Fruit fly (Drosophila melanogaster) whole organism, embryonic: ENCODE data around the gene CG15221.

ENCODE experiments used
- ATbp ChIP-seq: fragments of 200-800 bp; sonication (Bioruptor generic); optimal IDR thresholded peaks from 2 replicates; lab custom pipeline; 2017; ENCODE audit warnings: missing biosample characterization, mild to moderate bottlenecking, missing genetic modification characterization, missing genetic modification reagents
- CG10274 ChIP-seq: fragments of 200-800 bp; sonication (Bioruptor generic); optimal IDR thresholded peaks from 3 replicates; lab custom pipeline; 2017; ENCODE audit warnings: missing biosample characterization, mild to moderate bottlenecking, missing genetic modification characterization
- CG11093 ChIP-seq: fragments of 200-800 bp; sonication (Bioruptor generic); IDR thresholded peaks from 3 replicates; pipeline ENCODE4 v1.3.6; 2022; ENCODE audit warnings: missing biosample characterization, missing genetic modification characterization
- CG12659 ChIP-seq: fragments of 200-800 bp; sonication (Bioruptor generic); optimal IDR thresholded peaks from 3 replicates; lab custom pipeline; 2017; ENCODE audit warnings: mild to moderate bottlenecking, missing biosample characterization, missing genetic modification reagents, missing genetic modification characterization
- CG15514 ChIP-seq: fragments of 200-800 bp; sonication (Bioruptor generic); optimal IDR thresholded peaks from 3 replicates; lab custom pipeline; 2017; ENCODE audit warnings: missing biosample characterization, missing genetic modification characterization, mild to moderate bottlenecking, moderate library complexity, missing genetic modification reagents
- CG15696 ChIP-seq: fragments of 200-800 bp; sonication (Bioruptor generic); optimal IDR thresholded peaks from 2 replicates; lab custom pipeline; 2019; ENCODE audit warnings: missing biosample characterization, mild to moderate bottlenecking, missing genetic modification characterization, moderate library complexity
- CG1602 ChIP-seq: fragments of 200-800 bp; sonication (Bioruptor generic); optimal IDR thresholded peaks from 3 replicates; lab custom pipeline; 2016; ENCODE audit warnings: missing biosample characterization, missing genetic modification characterization
- CG33213 ChIP-seq: fragments of 200-800 bp; sonication (Bioruptor generic); optimal IDR thresholded peaks from 3 replicates; lab custom pipeline; 2016; ENCODE audit warnings: missing biosample characterization, missing genetic modification characterization
- CG3726 ChIP-seq: fragments of 200-800 bp; sonication (Bioruptor generic); IDR thresholded peaks from 3 replicates; pipeline ENCODE4, ENCODE4 v1.3.6; 2022; ENCODE audit warnings: missing biosample characterization, missing genetic modification characterization
- CG4360 ChIP-seq: fragments of 200-800 bp; sonication (Bioruptor generic); IDR thresholded peaks from 2 replicates; pipeline ENCODE4 v1.3.6; 2022; ENCODE audit warnings: missing biosample characterization, missing genetic modification characterization
- CG5953 ChIP-seq: fragments of 200-800 bp; sonication (Bioruptor generic); IDR thresholded peaks from 2 replicates; pipeline ENCODE4 v1.3.6; 2022; ENCODE audit warnings: missing biosample characterization, missing genetic modification characterization
- CG8388 ChIP-seq: fragments of 200-800 bp; sonication (Bioruptor generic); optimal IDR thresholded peaks from 2 replicates; lab custom pipeline; 2019; ENCODE audit warnings: missing biosample characterization, mild to moderate bottlenecking, missing genetic modification characterization, moderate library complexity
- CG8765 ChIP-seq: fragments of 200-800 bp; sonication (Bioruptor generic); IDR thresholded peaks from 2 replicates; pipeline ENCODE4 v1.3.6; 2022; ENCODE audit warnings: missing biosample characterization, missing genetic modification characterization
- CG8924 ChIP-seq: fragments of 200-800 bp; optimal IDR thresholded peaks from 3 replicates; lab custom pipeline; 2019; ENCODE audit warnings: missing biosample characterization, mild to moderate bottlenecking, missing genetic modification characterization, moderate library complexity
- CG8944 ChIP-seq: fragments of 200-800 bp; sonication (Bioruptor generic); optimal IDR thresholded peaks from 3 replicates; lab custom pipeline; 2016; ENCODE audit warnings: missing biosample characterization, missing genetic modification characterization
- CHES-1-like ChIP-seq: fragments of 200-800 bp; sonication (Bioruptor generic); optimal IDR thresholded peaks from 2 replicates; lab custom pipeline; 2016; ENCODE audit warnings: missing biosample characterization, missing genetic modification characterization
- CkIIα-i1 ChIP-seq: fragments of 200-800 bp; sonication (Bioruptor generic); IDR thresholded peaks from 2 replicates; pipeline ENCODE4 v1.3.6; 2022; ENCODE audit warnings: missing biosample characterization, missing genetic modification characterization
- D ChIP-seq, 2 experiments: fragments of 200-800 bp in 1 of 2; fragments of >200 bp in 1 of 2; sonication (Bioruptor generic) in 1 of 2; optimal IDR thresholded peaks; 2 replicates in 1 of 2; 3 replicates in 1 of 2; lab custom pipeline; 2017; ENCODE audit warnings: mild to moderate bottlenecking in 1 of 2, missing biosample characterization in 1 of 2, missing genetic modification characterization in 1 of 2, missing genetic modification reagents in 1 of 2
- Deaf1 ChIP-seq: fragments of 200-800 bp; optimal IDR thresholded peaks from 3 replicates; lab custom pipeline; 2019; ENCODE audit warnings: missing biosample characterization, mild to moderate bottlenecking, missing genetic modification characterization, moderate library complexity
- Dip3 ChIP-seq: fragments of 200-800 bp; sonication (Bioruptor generic); optimal IDR thresholded peaks from 3 replicates; lab custom pipeline; 2016; ENCODE audit warnings: missing biosample characterization, missing genetic modification characterization
- Dll ChIP-seq: fragments of 200-800 bp; sonication (Bioruptor generic); IDR thresholded peaks from 4 replicates; pipeline ENCODE4 v1.3.6; 2022; ENCODE audit warnings: missing biosample characterization, missing genetic modification characterization; ENCODE audit not compliant: partially characterized antibody
- Doc3 ChIP-seq: fragments of 200-800 bp; sonication (Bioruptor generic); IDR thresholded peaks from 3 replicates; pipeline ENCODE4 v1.3.6; 2022; ENCODE audit warnings: missing biosample characterization, missing genetic modification characterization; ENCODE audit not compliant: partially characterized antibody
- H15 ChIP-seq: fragments of 200-800 bp; sonication (Bioruptor generic); IDR thresholded peaks from 3 replicates; pipeline ENCODE4 v1.3.6; 2022; ENCODE audit warnings: missing biosample characterization, missing genetic modification characterization
- HLH54F ChIP-seq: fragments of 200-800 bp; sonication (Bioruptor generic); optimal IDR thresholded peaks from 3 replicates; lab custom pipeline; 2016; ENCODE audit warnings: missing biosample characterization, missing genetic modification characterization
- Myb ChIP-seq: fragments of 200-800 bp; sonication (Bioruptor generic); optimal IDR thresholded peaks from 2 replicates; lab custom pipeline; 2016; ENCODE audit warnings: missing biosample characterization, missing genetic modification characterization
- Poxn ChIP-seq: fragments of 200-800 bp; sonication (Bioruptor generic); IDR thresholded peaks from 2 replicates; pipeline ENCODE4 v1.3.6; 2022; ENCODE audit warnings: missing biosample characterization, missing genetic modification characterization
- Rx ChIP-seq: fragments of 200-800 bp; sonication (Bioruptor generic); IDR thresholded peaks from 2 replicates; pipeline ENCODE4 v1.3.6; 2022; ENCODE audit warnings: missing biosample characterization, missing genetic modification characterization
- Spps ChIP-seq: fragments of 200-800 bp; sonication (Bioruptor generic); optimal IDR thresholded peaks from 2 replicates; lab custom pipeline; 2018; ENCODE audit warnings: missing biosample characterization, mild to moderate bottlenecking, missing genetic modification characterization
- Sry-β ChIP-seq: fragments of 200-800 bp; sonication (Bioruptor generic); optimal IDR thresholded peaks from 2 replicates; lab custom pipeline; 2018; ENCODE audit warnings: missing biosample characterization, mild to moderate bottlenecking, missing genetic modification characterization, moderate library complexity
- TFAM ChIP-seq: fragments of 200-800 bp; sonication (Bioruptor generic); optimal IDR thresholded peaks from 2 replicates; lab custom pipeline; 2017; ENCODE audit warnings: missing biosample characterization, missing genetic modification characterization, inconsistent platforms
- Tbp ChIP-seq: fragments of >200 bp; optimal IDR thresholded peaks from 2 replicates; lab custom pipeline; 2018; ENCODE audit warnings: missing biosample characterization, missing genetic modification characterization
- Xbp1 ChIP-seq: fragments of 200-800 bp; sonication (Bioruptor generic); optimal IDR thresholded peaks from 3 replicates; lab custom pipeline; 2016; ENCODE audit warnings: missing biosample characterization, mild to moderate bottlenecking, missing genetic modification characterization
- al ChIP-seq: fragments of 200-800 bp; sonication (Bioruptor generic); IDR thresholded peaks from 2 replicates; pipeline ENCODE4 v1.3.6; 2022; ENCODE audit warnings: missing biosample characterization, missing genetic modification characterization
- ash1 ChIP-seq: fragments of 200-800 bp; sonication (Bioruptor generic); optimal IDR thresholded peaks from 2 replicates; lab custom pipeline; 2018; ENCODE audit warnings: missing biosample characterization, mild to moderate bottlenecking, missing genetic modification characterization
- bsh ChIP-seq, 2 experiments: fragments of 200-800 bp; sonication (Bioruptor generic); optimal IDR thresholded peaks; 2 replicates each; lab custom pipeline; 2017 to 2018; ENCODE audit warnings: mild to moderate bottlenecking in 2 of 2, missing biosample characterization in 2 of 2, missing genetic modification characterization in 2 of 2, moderate library complexity in 1 of 2
- danr ChIP-seq: fragments of 200-800 bp; sonication (Bioruptor generic); IDR thresholded peaks from 2 replicates; pipeline ENCODE4 v1.3.6; 2022; ENCODE audit warnings: missing biosample characterization, missing genetic modification characterization
- exex ChIP-seq: fragments of 200-800 bp; sonication (Bioruptor generic); optimal IDR thresholded peaks from 4 replicates; lab custom pipeline; 2018; ENCODE audit warnings: missing biosample characterization, mild to moderate bottlenecking, missing genetic modification characterization, moderate library complexity
- hkb ChIP-seq, 2 experiments: fragments of 200-800 bp in 1 of 2; fragments of >200 bp in 1 of 2; sonication (Bioruptor generic) in 1 of 2; IDR thresholded peaks in 1 of 2; optimal IDR thresholded peaks in 1 of 2; 2 replicates each; pipeline versions ENCODE4 v1.3.6 to Lab custom; 2017 to 2022; ENCODE audit warnings: missing biosample characterization in 1 of 2, missing genetic modification characterization in 1 of 2
- kay ChIP-seq: fragments of 200-800 bp; sonication (Bioruptor generic); optimal IDR thresholded peaks from 2 replicates; lab custom pipeline; 2016; ENCODE audit warnings: missing biosample characterization, missing genetic modification characterization
- kni ChIP-seq: fragments of 200-800 bp; sonication (Bioruptor generic); optimal IDR thresholded peaks from 3 replicates; lab custom pipeline; 2017; ENCODE audit warnings: mild to moderate bottlenecking, missing biosample characterization, missing genetic modification reagents, missing genetic modification characterization
- otp ChIP-seq: fragments of 200-800 bp; sonication (Bioruptor generic); IDR thresholded peaks from 3 replicates; pipeline ENCODE4, ENCODE4 v1.3.6; 2022; ENCODE audit warnings: missing biosample characterization, missing genetic modification characterization
- p53 ChIP-seq: fragments of 200-800 bp; sonication (Bioruptor generic); optimal IDR thresholded peaks from 2 replicates; lab custom pipeline; 2016; ENCODE audit warnings: missing biosample characterization, missing genetic modification characterization
- scrt ChIP-seq: fragments of 200-800 bp; sonication (Bioruptor generic); optimal IDR thresholded peaks from 2 replicates; lab custom pipeline; 2018; ENCODE audit warnings: missing biosample characterization, mild to moderate bottlenecking, missing genetic modification characterization, moderate library complexity
- shn ChIP-seq: fragments of 200-800 bp; sonication (Bioruptor generic); optimal IDR thresholded peaks from 3 replicates; lab custom pipeline; 2016; ENCODE audit warnings: missing biosample characterization, missing genetic modification characterization
- sima ChIP-seq: fragments of 200-800 bp; sonication (Bioruptor generic); optimal IDR thresholded peaks from 2 replicates; lab custom pipeline; 2016; ENCODE audit warnings: missing biosample characterization, missing genetic modification characterization
- sna ChIP-seq: fragments of 200-800 bp; sonication (Bioruptor generic); IDR thresholded peaks from 2 replicates; pipeline ENCODE4 v1.3.6; 2022; ENCODE audit warnings: missing biosample characterization, missing genetic modification characterization; ENCODE audit not compliant: partially characterized antibody
- stc ChIP-seq: fragments of 200-800 bp; sonication (Bioruptor generic); IDR thresholded peaks from 2 replicates; pipeline ENCODE4 v1.3.6; 2022; ENCODE audit warnings: missing biosample characterization, missing genetic modification characterization
- wdn ChIP-seq: fragments of 200-800 bp; sonication (Bioruptor generic); IDR thresholded peaks from 2 replicates; pipeline ENCODE4 v1.3.6; 2022; ENCODE audit warnings: missing biosample characterization, missing genetic modification characterization
- wek ChIP-seq: fragments of 200-800 bp; sonication (Bioruptor generic); optimal IDR thresholded peaks from 3 replicates; lab custom pipeline; 2018; ENCODE audit warnings: missing biosample characterization, mild to moderate bottlenecking, missing genetic modification characterization, moderate library complexity

The CG15221 gene

dm6 chrX:11685918-11686640 lies 38.0 kb upstream of the CG15221 start (continued):
- TF ChIP-seq CG4360 (GFP tag; lab: Robert Waterston, UW), result no peak
- TF ChIP-seq D (optimal IDR thresholded peaks at IDR 0.05; lab: Kevin White, UChicago), result no peak
- no peak for TF ChIP-seq D (GFP tag; optimal IDR thresholded peaks at IDR 0.05; lab: Kevin White, UChicago)
- TF ChIP-seq sna, result no peak
- TF ChIP-seq wdn, result no peak
- TF ChIP-seq CG15696, result no peak
- TF ChIP-seq CG5953, result no peak
- no peak for TF ChIP-seq Tbp (GFP tag; lab: Kevin White, UChicago)
- TF ChIP-seq wek (GFP tag; lab: Kevin White, UChicago), result peak; percentile 68
- peak in 1 of 2 experiments; percentile 73 for TF ChIP-seq bsh (GFP tag; optimal IDR thresholded peaks at IDR 0.05; lab: Kevin White, UChicago)
- no peak for TF ChIP-seq HLH54F
- TF ChIP-seq exex, result peak; percentile 34
- no peak for TF ChIP-seq danr
- peak; percentile 28 for TF ChIP-seq scrt (GFP tag; lab: Kevin White, UChicago)
- no peak for TF ChIP-seq Dip3 (GFP tag; lab: Kevin White, UChicago)
- TF ChIP-seq ash1 (GFP tag; lab: Kevin White, UChicago), result peak; percentile 9
- TF ChIP-seq H15, result no peak
- no peak for TF ChIP-seq Dll (GFP tag; lab: Robert Waterston, UW)
- TF ChIP-seq CkIIα-i1 (GFP tag; lab: Robert Waterston, UW), result no peak
- no peak for TF ChIP-seq CG8944
- no peak for TF ChIP-seq CG3726
- no peak for TF ChIP-seq p53 (GFP tag; lab: Kevin White, UChicago)
- no peak for TF ChIP-seq sima (GFP tag; lab: Kevin White, UChicago)
- no peak for TF ChIP-seq shn (GFP tag; lab: Kevin White, UChicago)
- peak; percentile 41 for TF ChIP-seq CG12659 (GFP tag; lab: Kevin White, UChicago)
- TF ChIP-seq TFAM (GFP tag; lab: Kevin White, UChicago), result no peak
- TF ChIP-seq CG33213 (GFP tag; lab: Kevin White, UChicago), result peak; percentile 18
- TF ChIP-seq kni (GFP tag; lab: Kevin White, UChicago), result peak; percentile 78
- TF ChIP-seq Doc3, result peak; percentile 15; the same call in 1 of the 3 replicates
- no peak for TF ChIP-seq Myb (GFP tag; lab: Kevin White, UChicago)
- TF ChIP-seq CG15514, result peak; percentile 63
- TF ChIP-seq CG8388 (GFP tag; lab: Kevin White, UChicago), result no peak
- peak; percentile 73 for TF ChIP-seq ATbp
- no peak for TF ChIP-seq CG11093
- peak; percentile 26; the same call in 1 of the 2 replicates for TF ChIP-seq stc (GFP tag; lab: Robert Waterston, UW)
- TF ChIP-seq Xbp1 (GFP tag; lab: Kevin White, UChicago), result no peak
- peak; percentile 13 for TF ChIP-seq CHES-1-like
- TF ChIP-seq Sry-β, result peak; percentile 25
- TF ChIP-seq Spps (tag; lab: Kevin White, UChicago), result no peak
- TF ChIP-seq Rx (GFP tag; lab: Robert Waterston, UW), result no peak
- no peak for TF ChIP-seq kay (GFP tag; lab: Kevin White, UChicago)
- no peak for TF ChIP-seq al
- TF ChIP-seq CG10274 (GFP tag; lab: Kevin White, UChicago), result no peak
- TF ChIP-seq CG8924 (tag; lab: Kevin White, UChicago), result peak; percentile 56
- no peak for TF ChIP-seq Poxn
- TF ChIP-seq CG8765 (GFP tag; lab: Robert Waterston, UW), result no peak
- TF ChIP-seq otp (GFP tag; lab: Robert Waterston, UW), result no peak
- no peak for TF ChIP-seq hkb (optimal IDR thresholded peaks at IDR 0.05; lab: Kevin White, UChicago)
- peak; percentile 56 for TF ChIP-seq hkb (GFP tag; IDR thresholded peaks at IDR 0.05; lab: Robert Waterston, UW)
- no peak for TF ChIP-seq CG1602
- TF ChIP-seq Deaf1 (tag; lab: Kevin White, UChicago), result peak; percentile 17
